Fruit fly (Drosophila melanogaster): ENCODE measurements around the gene ea.
A peak's percentile ranks its signal among the peaks of the same experiment; 100 is the strongest.

ea gene

DNA sequence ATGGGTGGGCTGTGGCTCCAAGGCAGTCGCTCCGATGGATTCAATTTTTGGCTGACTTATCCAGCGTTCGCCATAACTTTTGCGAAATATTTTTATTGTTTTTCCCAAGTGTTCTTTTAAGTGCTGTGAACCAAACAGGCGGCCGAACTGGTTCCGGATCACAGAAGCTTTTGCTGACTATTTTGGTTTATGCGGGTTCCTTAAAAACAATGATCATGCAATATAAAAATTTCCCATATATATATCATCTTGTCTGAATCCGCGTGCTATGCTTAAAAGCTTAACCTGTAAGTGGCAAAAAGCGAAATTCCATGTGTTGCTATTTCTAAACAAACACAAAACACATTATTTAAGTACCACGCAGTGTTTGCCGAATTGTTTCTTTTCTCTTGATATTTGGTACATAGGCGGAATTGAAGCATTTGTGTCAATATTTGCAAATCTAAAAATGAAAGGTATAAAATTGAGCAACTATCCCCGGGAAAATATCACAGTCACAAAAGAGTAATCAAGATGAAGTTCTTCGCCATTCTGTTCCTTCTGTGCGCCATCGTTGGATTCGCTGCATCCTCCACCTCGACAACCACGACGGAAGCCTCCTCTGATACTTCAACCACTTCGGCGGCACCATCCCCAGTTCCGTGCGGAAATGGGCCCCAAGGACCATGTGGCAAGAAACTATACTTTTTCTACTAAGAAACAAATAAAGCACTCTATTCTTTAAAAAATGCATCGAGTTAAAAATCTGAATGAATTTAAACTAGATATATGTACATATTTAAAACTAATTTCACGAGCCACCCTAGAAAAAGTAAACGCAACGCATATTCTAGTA lies 8.4 kb upstream of the ea start, which contains the start of the genes CG6276 and CG44040:
TSS of gene CG6276 (minus strand) at position 158 of the 835 bp plus-strand sequence.
TSS of gene CG44040 (plus strand) at position 467 of the 835 bp plus-strand sequence.
- TF ChIP-seq CG8478 (optimal IDR thresholded peaks at IDR 0.05) (no peak), pan (optimal IDR thresholded peaks at IDR 0.05) (no peak), usp (GFP tag; optimal IDR thresholded peaks at IDR 0.05) (no peak), EcR (GFP tag; optimal IDR thresholded peaks at IDR 0.05) (no peak), Dll (optimal IDR thresholded peaks at IDR 0.05) (no peak), psq (optimal IDR thresholded peaks at IDR 0.05) (no peak)

dm6 chr3R:15320747-15321085 lies 7.8 kb upstream of the ea start, which contains the start of gene ear:
Gene ear (plus strand): TSS chr3R:15320756.
- TF ChIP-seq usp (GFP tag; optimal IDR thresholded peaks at IDR 0.05) (no peak), psq (optimal IDR thresholded peaks at IDR 0.05) (no peak), pan (optimal IDR thresholded peaks at IDR 0.05) (no peak), EcR (GFP tag; optimal IDR thresholded peaks at IDR 0.05) (no peak), CG8478 (optimal IDR thresholded peaks at IDR 0.05) (no peak), Dll (optimal IDR thresholded peaks at IDR 0.05) (no peak)

dm6 chr3R:15330472-15330871 lies 1.9 kb downstream of the ea start, which contains the start of gene mRpL9:
Gene mRpL9 (plus strand): TSS chr3R:15330738.
- TF ChIP-seq CG8478 (optimal IDR thresholded peaks at IDR 0.05) (no peak), pan (optimal IDR thresholded peaks at IDR 0.05) (no peak), psq (optimal IDR thresholded peaks at IDR 0.05) (no peak), EcR (GFP tag; optimal IDR thresholded peaks at IDR 0.05) (no peak), Dll (optimal IDR thresholded peaks at IDR 0.05) (no peak), usp (GFP tag; optimal IDR thresholded peaks at IDR 0.05) (no peak)

DNA sequence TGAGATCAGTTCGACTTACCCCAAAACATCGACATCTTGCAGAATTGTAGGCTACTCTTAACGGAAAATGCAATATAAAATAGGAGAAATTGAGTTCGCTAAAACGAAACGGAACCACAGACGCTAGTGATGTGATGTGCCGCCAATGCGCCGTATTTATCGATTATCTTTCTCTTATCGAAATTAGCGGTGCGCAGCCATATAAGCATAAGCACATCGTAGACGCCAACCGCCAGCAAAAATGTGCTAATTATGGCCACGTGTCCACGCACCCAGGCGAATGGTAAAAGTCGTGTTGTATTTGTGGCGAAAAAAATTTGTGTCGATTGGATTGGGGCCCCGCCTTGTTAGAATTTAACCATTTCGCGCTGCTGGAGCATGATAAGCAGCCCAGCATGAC lies 4.5 kb downstream of the ea start, which contains the start of the genes Fkbp39 and Cyfip:
TSS of gene Fkbp39 (minus strand) at position 140 of the 400 bp plus-strand sequence.
TSS of gene Cyfip (plus strand) at position 273 of the 400 bp plus-strand sequence.
- TF ChIP-seq pan (optimal IDR thresholded peaks at IDR 0.05) (no peak), usp (GFP tag; optimal IDR thresholded peaks at IDR 0.05) (no peak), Dll (optimal IDR thresholded peaks at IDR 0.05) (no peak), psq (optimal IDR thresholded peaks at IDR 0.05) (no peak), EcR (GFP tag; optimal IDR thresholded peaks at IDR 0.05) (no peak), CG8478 (optimal IDR thresholded peaks at IDR 0.05) (no peak)

dm6 chr3R:15339111-15339510 lies 10.6 kb downstream of the ea start:
- TF ChIP-seq pan (optimal IDR thresholded peaks at IDR 0.05) (no peak), EcR (GFP tag; optimal IDR thresholded peaks at IDR 0.05) (no peak), usp (GFP tag; optimal IDR thresholded peaks at IDR 0.05) (no peak)

DNA sequence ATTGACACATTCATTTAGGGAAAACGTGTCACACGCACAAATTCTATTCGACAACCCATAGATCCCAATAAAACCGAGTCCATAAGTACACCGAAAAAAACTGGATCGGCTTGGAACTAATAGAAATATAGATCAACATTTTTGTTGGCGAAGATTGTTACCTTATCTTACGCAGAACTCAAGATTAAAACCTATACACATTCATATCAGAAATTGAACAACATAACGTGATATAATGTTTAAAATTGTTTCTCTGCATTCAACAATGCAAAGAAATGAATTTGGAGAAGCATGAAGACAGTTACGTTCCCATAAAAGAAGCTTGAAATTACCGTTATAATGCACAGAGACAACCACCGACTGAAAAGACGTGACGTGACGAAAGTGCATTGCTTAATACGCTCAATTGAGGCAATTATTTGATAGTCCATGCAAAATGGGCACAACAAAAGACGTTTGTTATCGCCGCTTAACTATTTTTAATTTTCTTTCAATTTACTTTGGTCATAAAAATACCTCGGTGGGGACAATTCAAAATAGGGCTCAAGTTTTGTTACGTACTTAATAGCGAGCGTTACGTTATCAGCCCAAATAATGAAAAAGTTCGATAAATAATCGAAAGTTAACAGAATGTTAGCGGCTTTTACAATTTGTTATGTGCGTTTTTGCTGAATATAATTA lies 11.7 kb downstream of the ea start, which contains the start of gene SerRS-m:
TSS of gene SerRS-m (plus strand) at position 616 of the 681 bp plus-strand sequence.
- no peak for TF ChIP-seq EcR (GFP tag; optimal IDR thresholded peaks at IDR 0.05)
- no peak for TF ChIP-seq CG8478 (optimal IDR thresholded peaks at IDR 0.05)
- TF ChIP-seq psq (optimal IDR thresholded peaks at IDR 0.05): no peak
- no peak for TF ChIP-seq Dll (optimal IDR thresholded peaks at IDR 0.05)
- TF ChIP-seq pan (optimal IDR thresholded peaks at IDR 0.05): no peak
- no peak for TF ChIP-seq usp (GFP tag; optimal IDR thresholded peaks at IDR 0.05)

dm6 chr3R:15342432-15342925 lies 13.9 kb downstream of the ea start:
- TF ChIP-seq usp (GFP tag; optimal IDR thresholded peaks at IDR 0.05) (no peak), pan (optimal IDR thresholded peaks at IDR 0.05) (no peak), CG8478 (optimal IDR thresholded peaks at IDR 0.05) (no peak), EcR (GFP tag; optimal IDR thresholded peaks at IDR 0.05) (no peak), psq (optimal IDR thresholded peaks at IDR 0.05) (no peak), Dll (optimal IDR thresholded peaks at IDR 0.05) (no peak)

DNA sequence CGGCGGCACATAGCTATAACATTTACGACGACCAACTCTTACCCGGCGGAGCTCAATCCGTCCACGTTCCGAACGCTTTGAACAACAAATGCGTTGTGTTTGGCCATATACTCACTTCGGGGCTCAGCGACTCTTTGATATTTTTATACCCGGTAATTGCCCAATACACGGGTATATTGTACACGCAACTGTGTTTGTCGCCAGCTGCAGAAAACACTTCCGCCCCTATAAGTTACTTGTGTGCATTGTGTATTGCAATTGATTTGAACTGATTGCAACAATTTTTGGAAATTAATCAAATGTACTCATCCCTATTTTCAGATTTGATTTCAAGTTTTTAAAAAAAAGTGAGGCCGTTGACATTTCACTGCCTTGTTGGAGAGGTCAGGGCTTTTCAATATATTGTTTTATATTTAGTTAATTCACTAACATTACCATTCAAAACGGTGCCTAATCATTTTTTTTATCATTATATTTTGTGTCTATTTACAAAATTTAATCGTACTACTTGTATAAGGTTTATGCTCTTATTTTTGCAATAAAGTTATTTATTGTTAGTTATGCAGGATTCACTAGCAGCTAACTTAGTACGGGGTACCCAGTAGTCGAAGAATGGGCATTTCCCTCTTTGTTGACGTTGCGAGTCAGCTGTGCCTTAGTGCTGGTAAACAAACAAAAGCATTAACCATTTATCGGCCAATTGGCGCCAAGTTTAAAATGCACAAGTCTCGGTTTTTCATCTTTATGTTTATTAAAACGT lies 14.6 kb downstream of the ea start, which contains the start of gene Nagk:
TSS of gene Nagk (minus strand) at position 331 of the 760 bp plus-strand sequence.
- peak; percentile 96 for TF ChIP-seq pan (optimal IDR thresholded peaks at IDR 0.05)
- TF ChIP-seq CG8478 (optimal IDR thresholded peaks at IDR 0.05): no peak

- TF ChIP-seq psq (optimal IDR thresholded peaks at IDR 0.05): no peak
- TF ChIP-seq usp (GFP tag; optimal IDR thresholded peaks at IDR 0.05): no peak
- TF ChIP-seq EcR (GFP tag; optimal IDR thresholded peaks at IDR 0.05): no peak
- TF ChIP-seq pan (optimal IDR thresholded peaks at IDR 0.05): no peak
- no peak for TF ChIP-seq Dll (optimal IDR thresholded peaks at IDR 0.05)
- TF ChIP-seq CG8478 (optimal IDR thresholded peaks at IDR 0.05): no peak
These were observed 16.9 kb downstream of the ea start for dm6 chr3R:15345198-15346017.

- TF ChIP-seq EcR (GFP tag; optimal IDR thresholded peaks at IDR 0.05): no peak
- TF ChIP-seq psq (optimal IDR thresholded peaks at IDR 0.05): no peak
- TF ChIP-seq usp (GFP tag; optimal IDR thresholded peaks at IDR 0.05): no peak
- TF ChIP-seq Dll (optimal IDR thresholded peaks at IDR 0.05): no peak
- no peak for TF ChIP-seq pan (optimal IDR thresholded peaks at IDR 0.05)
- no peak for TF ChIP-seq CG8478 (optimal IDR thresholded peaks at IDR 0.05)
These were observed 17.5 kb downstream of the ea start, which contains the start of the genes Surf4 and CG31301 for dm6 chr3R:15346018-15346383. Gene Surf4 (minus strand): TSS chr3R:15346176. Gene CG31301 (plus strand): TSS chr3R:15346205.

Data from whole organism.